Worm (Caenorhabditis elegans): ENCODE measurements around the gene rpl-6.
A peak's percentile ranks its signal among the peaks of the same experiment; 100 is the strongest.

rpl-6 gene

ce11 chrIII:7229687-7230086 lies 21.4 kb downstream of the rpl-6 start, which contains the start of gene R151.8:
Gene R151.8, minus strand, starts transcription at chrIII:7229787.
- TF ChIP-seq hmg-1.2 (GFP tag; IDR thresholded peaks at IDR 0.05): no peak
- no peak for TF ChIP-seq bed-1 (GFP tag; IDR thresholded peaks at IDR 0.05)
- no peak for TF ChIP-seq madf-6 (GFP tag; IDR thresholded peaks at IDR 0.05)
- no peak for TF ChIP-seq nfyb-1 (GFP tag; IDR thresholded peaks at IDR 0.05)
- no peak for TF ChIP-seq rec-8 (tag; optimal IDR thresholded peaks at IDR 0.05)
- TF ChIP-seq B0019.2 (GFP tag; conservative IDR thresholded peaks at IDR 0.05): no peak
- TF ChIP-seq K12H6.12 (tag; optimal IDR thresholded peaks at IDR 0.05): no peak
- no peak for TF ChIP-seq ceh-91 (GFP tag; IDR thresholded peaks at IDR 0.05)
- no peak for TF ChIP-seq F57C9.4 (tag; optimal IDR thresholded peaks at IDR 0.05)
- no peak for TF ChIP-seq ceh-58 (GFP tag; IDR thresholded peaks at IDR 0.05)
- TF ChIP-seq lsl-1 (GFP tag; optimal IDR thresholded peaks at IDR 0.05): no peak

ce11 chrIII:7230841-7231240 lies 22.6 kb downstream of the rpl-6 start, which contains the start of gene R151.10:
Gene R151.10, minus strand, starts transcription at chrIII:7230941.
- TF ChIP-seq Y53F4B.3 (GFP tag; IDR thresholded peaks at IDR 0.05) (no peak), mxl-1 (tag; optimal IDR thresholded peaks at IDR 0.05) (no peak), mel-28 (tag; optimal IDR thresholded peaks at IDR 0.05; ENCODE audit: borderline replicate concordance) (no peak), ztf-18 (tag; optimal IDR thresholded peaks at IDR 0.05) (no peak), Y95B8A.8 (GFP tag; IDR thresholded peaks at IDR 0.05) (no peak), snpc-1.3 (tag; optimal IDR thresholded peaks at IDR 0.05; ENCODE audit: insufficient read depth) (no peak), ceh-100 (GFP tag; IDR thresholded peaks at IDR 0.05) (no peak)

ce11 chrIII:7232782-7233181 lies 24.5 kb downstream of the rpl-6 start, which contains the start of gene adr-2:
Gene adr-2, minus strand, starts transcription at chrIII:7232882.
- TF ChIP-seq xnd-1 (tag; optimal IDR thresholded peaks at IDR 0.05) (no peak), ztf-18 (tag; optimal IDR thresholded peaks at IDR 0.05) (peak; percentile 10), efl-1 (GFP tag; optimal IDR thresholded peaks at IDR 0.05) (no peak), nhr-27 (tag; optimal IDR thresholded peaks at IDR 0.05) (no peak), D2030.7 (GFP tag; IDR thresholded peaks at IDR 0.05) (no peak), rpc-1 (optimal IDR thresholded peaks at IDR 0.05) (no peak), rpc-1 (tag; optimal IDR thresholded peaks at IDR 0.05) (no peak), lsl-1 (GFP tag; optimal IDR thresholded peaks at IDR 0.05) (no peak), nhr-120 (GFP tag; IDR thresholded peaks at IDR 0.05) (no peak)

- TF ChIP-seq ztf-28 (GFP tag; IDR thresholded peaks at IDR 0.05) (no peak), ceh-79 (tag; optimal IDR thresholded peaks at IDR 0.05) (no peak), ekl-4 (GFP tag; IDR thresholded peaks at IDR 0.05) (no peak), ceh-91 (GFP tag; IDR thresholded peaks at IDR 0.05) (no peak), snpc-4 (GFP tag; optimal IDR thresholded peaks at IDR 0.05) (no peak), snpc-4 (tag; optimal IDR thresholded peaks at IDR 0.05) (peak in 3 of 4 experiments; percentile 23 to 81 (median 42)), ztf-26 (tag; optimal IDR thresholded peaks at IDR 0.05) (no peak), atf-7 (tag; optimal IDR thresholded peaks at IDR 0.05) (no peak), ztf-3 (GFP tag; optimal IDR thresholded peaks at IDR 0.05) (no peak), B0336.3 (GFP tag; IDR thresholded peaks at IDR 0.05) (no peak), sptf-2 (GFP tag; optimal IDR thresholded peaks at IDR 0.05) (no peak), Y79H2A.3 (GFP tag; conservative IDR thresholded peaks at IDR 0.05) (no peak), dpl-1 (GFP tag; optimal IDR thresholded peaks at IDR 0.05) (no peak), ceh-40 (GFP tag; IDR thresholded peaks at IDR 0.05) (no peak), C17E4.6 (GFP tag; IDR thresholded peaks at IDR 0.05) (no peak), lir-1 (GFP tag; conservative IDR thresholded peaks at IDR 0.05) (no peak), unc-62 (GFP tag; optimal IDR thresholded peaks at IDR 0.05) (no peak), him-1 (tag; optimal IDR thresholded peaks at IDR 0.05) (no peak), repo-1 (tag; optimal IDR thresholded peaks at IDR 0.05) (no peak), ccch-3 (GFP tag; optimal IDR thresholded peaks at IDR 0.05) (no peak), F52B5.7 (tag; optimal IDR thresholded peaks at IDR 0.05) (no peak), ZK185.1 (tag; optimal IDR thresholded peaks at IDR 0.05; ENCODE audit: poor library complexity, severe bottlenecking) (peak; percentile 5), mcd-1 (GFP tag; IDR thresholded peaks at IDR 0.05) (peak; percentile 63)
These were observed 25.9 kb downstream of the rpl-6 start, which contains the start of gene ndus-8 for ce11 chrIII:7234148-7234547. Gene ndus-8, minus strand, starts transcription at chrIII:7234202.

All from whole organism, young adult.